Worm (Caenorhabditis elegans) whole organism, L3 larva: ENCODE results near the gene F13A2.3.

Experiments used
- R02D3.7 ChIP-seq: fragments of 150-350 bp; optimal IDR thresholded peaks from 2 replicates; lab custom pipeline; 2014; ENCODE audit warnings: missing biosample characterization, missing genetic modification characterization
- ZK546.5 ChIP-seq: sonication (generic microtip); optimal IDR thresholded peaks from 2 replicates; lab custom pipeline; 2017; ENCODE audit warnings: missing biosample characterization, missing genetic modification characterization
- ama-1 ChIP-seq: fragments of 150-350 bp; optimal IDR thresholded peaks from 2 replicates; lab custom pipeline; 2018
- ceh-28 ChIP-seq: fragments of 150-350 bp; optimal IDR thresholded peaks from 2 replicates; lab custom pipeline; 2014; ENCODE audit warnings: missing biosample characterization, missing genetic modification reagents, missing genetic modification characterization
- ceh-82 ChIP-seq: fragments of 150-350 bp; optimal IDR thresholded peaks from 2 replicates; lab custom pipeline; 2014; ENCODE audit warnings: missing biosample characterization, missing genetic modification characterization
- elt-3 ChIP-seq, 3 experiments: fragments of 150-350 bp in 1 of 3; sonication (generic microtip) in 2 of 3; optimal IDR thresholded peaks; 2 replicates in 2 of 3; 4 replicates in 1 of 3; lab custom pipeline; 2014 to 2017; ENCODE audit warnings: missing biosample characterization in 3 of 3, missing genetic modification characterization in 3 of 3
- fkh-2 ChIP-seq: fragments of 150-350 bp; optimal IDR thresholded peaks from 2 replicates; lab custom pipeline; 2014; ENCODE audit warnings: missing biosample characterization, missing genetic modification reagents, missing genetic modification characterization
- nfya-1 ChIP-seq: sonication (generic microtip); optimal IDR thresholded peaks from 2 replicates; lab custom pipeline; 2017; ENCODE audit warnings: missing genetic modification characterization, mild to moderate bottlenecking, missing compliant biosample characterization, antibody characterized with exemption, moderate library complexity; ENCODE audit not compliant: insufficient read depth
- nhr-237 ChIP-seq: fragments of 150-350 bp; optimal IDR thresholded peaks from 2 replicates; lab custom pipeline; 2014; ENCODE audit warnings: missing biosample characterization, missing genetic modification characterization
- nhr-76 ChIP-seq: fragments of 150-350 bp; sonication (generic microtip); optimal IDR thresholded peaks from 5 replicates; lab custom pipeline; 2014; ENCODE audit warnings: missing biosample characterization, missing genetic modification characterization
- pha-4 ChIP-seq: fragments of 150-350 bp; optimal IDR thresholded peaks from 2 replicates; lab custom pipeline; 2014; ENCODE audit warnings: missing biosample characterization, missing genetic modification reagents, missing genetic modification characterization
- pqm-1 ChIP-seq: fragments of 150-350 bp; optimal IDR thresholded peaks from 2 replicates; lab custom pipeline; 2017; ENCODE audit warnings: missing biosample characterization, missing genetic modification characterization, inconsistent platforms
- unc-62 ChIP-seq: fragments of 150-350 bp; sonication (generic microtip); optimal IDR thresholded peaks from 4 replicates; lab custom pipeline; 2014; ENCODE audit warnings: missing biosample characterization, missing genetic modification reagents, missing genetic modification characterization
- zag-1 ChIP-seq: fragments of 150-350 bp; optimal IDR thresholded peaks from 2 replicates; lab custom pipeline; 2014; ENCODE audit warnings: missing biosample characterization, missing genetic modification characterization

DNA sequence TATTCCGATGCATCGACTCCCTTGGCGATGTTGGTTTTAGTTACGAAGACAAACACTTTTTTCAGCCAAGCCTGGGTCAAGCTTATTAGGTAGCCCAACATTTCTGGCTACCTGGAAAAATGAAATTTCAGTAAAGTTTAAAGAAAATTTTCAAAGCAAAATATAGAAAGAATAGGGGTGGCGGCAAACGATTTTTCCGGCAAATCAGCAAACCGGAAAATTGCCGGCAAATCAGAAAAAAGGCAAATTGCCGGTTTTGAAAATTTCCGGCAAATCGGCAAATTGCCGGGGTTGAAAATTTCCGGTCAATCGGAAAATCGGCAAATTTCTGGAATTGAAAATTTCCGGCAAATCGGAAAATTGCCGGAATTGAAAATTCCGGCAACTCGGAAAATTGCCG is 18.5 kb downstream of the F13A2.3 start, which contains the start of gene F32D1.8:
- TF ChIP-seq R02D3.7 (tag; lab: Kevin White, UChicago) (no peak), ZK546.5 (no peak), ceh-28 (tag; lab: Kevin White, UChicago) (no peak), ama-1 (lab: Kevin White, UChicago) (no peak), pqm-1 (no peak), nhr-237 (tag; lab: Kevin White, UChicago) (no peak), pha-4 (tag; lab: Kevin White, UChicago) (no peak), nhr-76 (tag; lab: Kevin White, UChicago) (no peak), unc-62 (GFP tag; lab: Kevin White, UChicago) (no peak), zag-1 (tag; lab: Kevin White, UChicago) (no peak), ceh-82 (tag; lab: Kevin White, UChicago) (no peak), fkh-2 (tag; lab: Kevin White, UChicago) (no peak), nfya-1 (no peak), elt-3 (tag; optimal IDR thresholded peaks at IDR 0.05; lab: Kevin White, UChicago) (no peak)
